Fruit fly (Drosophila melanogaster) whole organism, embryonic: ENCODE measurements around the gene Rbcn-3B.

ENCODE experiments used
- Bgb ChIP-seq: fragments of 200-800 bp; sonication (Bioruptor generic); IDR thresholded peaks from 2 replicates; pipeline ENCODE4 v1.3.6; 2022; ENCODE audit warnings: missing biosample characterization, missing genetic modification characterization; ENCODE audit not compliant: partially characterized antibody
- CG13287 ChIP-seq: fragments of 200-800 bp; sonication (Bioruptor generic); IDR thresholded peaks from 2 replicates; pipeline ENCODE4 v1.3.6; 2022; ENCODE audit warnings: missing biosample characterization, missing genetic modification characterization; ENCODE audit not compliant: partially characterized antibody
- CG14667 ChIP-seq: fragments of 200-800 bp; sonication (Bioruptor generic); IDR thresholded peaks from 2 replicates; pipeline ENCODE4 v1.3.6; 2022; ENCODE audit warnings: missing biosample characterization, missing genetic modification characterization
- CG15696 ChIP-seq: fragments of 200-800 bp; sonication (Bioruptor generic); optimal IDR thresholded peaks from 2 replicates; lab custom pipeline; 2019; ENCODE audit warnings: missing biosample characterization, mild to moderate bottlenecking, missing genetic modification characterization, moderate library complexity
- CG16779 ChIP-seq: fragments of 200-800 bp; sonication (Bioruptor generic); IDR thresholded peaks from 2 replicates; pipeline ENCODE4 v1.3.6; 2022; ENCODE audit warnings: missing biosample characterization, missing genetic modification characterization
- CG17612 ChIP-seq: fragments of 200-800 bp; sonication (Bioruptor generic); IDR thresholded peaks from 2 replicates; pipeline ENCODE4 v1.3.6; 2022; ENCODE audit warnings: missing biosample characterization, missing genetic modification characterization
- CG1832 ChIP-seq: fragments of 200-800 bp; sonication (Bioruptor generic); optimal IDR thresholded peaks from 2 replicates; lab custom pipeline; 2017; ENCODE audit warnings: missing biosample characterization, mild to moderate bottlenecking, missing genetic modification characterization, inconsistent platforms
- CG2120 ChIP-seq: fragments of 200-800 bp; sonication (Bioruptor generic); optimal IDR thresholded peaks from 3 replicates; lab custom pipeline; 2016; ENCODE audit warnings: missing biosample characterization, missing genetic modification characterization
- CG2202 ChIP-seq: fragments of 200-800 bp; sonication (Bioruptor generic); optimal IDR thresholded peaks from 2 replicates; lab custom pipeline; 2018; ENCODE audit warnings: missing biosample characterization, mild to moderate bottlenecking, missing genetic modification characterization
- CG32532 ChIP-seq: fragments of 200-800 bp; sonication (Bioruptor generic); IDR thresholded peaks from 2 replicates; pipeline ENCODE4 v1.3.6; 2022; ENCODE audit warnings: missing biosample characterization, missing genetic modification characterization
- CG3847 ChIP-seq: fragments of 200-800 bp; sonication (Bioruptor generic); IDR thresholded peaks from 2 replicates; pipeline ENCODE4 v1.3.6; 2022; ENCODE audit warnings: missing biosample characterization, missing genetic modification characterization
- CG4328 ChIP-seq: fragments of 200-800 bp; sonication (Bioruptor generic); optimal IDR thresholded peaks from 3 replicates; lab custom pipeline; 2017; ENCODE audit warnings: missing biosample characterization, missing genetic modification reagents, missing genetic modification characterization
- CG8478 ChIP-seq: fragments of >200 bp; optimal IDR thresholded peaks from 2 replicates; lab custom pipeline; 2018
- CHES-1-like ChIP-seq: fragments of 200-800 bp; sonication (Bioruptor generic); optimal IDR thresholded peaks from 2 replicates; lab custom pipeline; 2016; ENCODE audit warnings: missing biosample characterization, missing genetic modification characterization
- CrebB ChIP-seq: fragments of 200-800 bp; sonication (Bioruptor generic); optimal IDR thresholded peaks from 3 replicates; lab custom pipeline; 2018; ENCODE audit warnings: missing biosample characterization, mild to moderate bottlenecking, missing genetic modification characterization
- D ChIP-seq, 2 experiments: fragments of 200-800 bp in 1 of 2; fragments of >200 bp in 1 of 2; sonication (Bioruptor generic) in 1 of 2; optimal IDR thresholded peaks; 2 replicates in 1 of 2; 3 replicates in 1 of 2; lab custom pipeline; 2017; ENCODE audit warnings: mild to moderate bottlenecking in 1 of 2, missing biosample characterization in 1 of 2, missing genetic modification characterization in 1 of 2, missing genetic modification reagents in 1 of 2
- ERR ChIP-seq: fragments of 200-800 bp; sonication (Bioruptor generic); optimal IDR thresholded peaks from 2 replicates; lab custom pipeline; 2016; ENCODE audit warnings: missing biosample characterization, missing genetic modification characterization
- Jarid2 ChIP-seq: fragments of 200-800 bp; sonication (Bioruptor generic); optimal IDR thresholded peaks from 3 replicates; lab custom pipeline; 2017; ENCODE audit warnings: mild to moderate bottlenecking, missing biosample characterization, missing genetic modification reagents, missing genetic modification characterization
- Max ChIP-seq: fragments of 200-800 bp; sonication (Bioruptor generic); optimal IDR thresholded peaks from 2 replicates; lab custom pipeline; 2016; ENCODE audit warnings: missing biosample characterization, mild to moderate bottlenecking, missing genetic modification characterization
- Neu2 ChIP-seq: fragments of 200-800 bp; sonication (Bioruptor generic); optimal IDR thresholded peaks from 3 replicates; lab custom pipeline; 2016; ENCODE audit warnings: missing biosample characterization, missing genetic modification characterization, borderline replicate concordance
- Nf-YB ChIP-seq: fragments of 200-800 bp; sonication (Bioruptor generic); optimal IDR thresholded peaks from 3 replicates; lab custom pipeline; 2019; ENCODE audit warnings: missing biosample characterization, mild to moderate bottlenecking, missing genetic modification characterization, moderate library complexity
- Stat92E ChIP-seq, 3 experiments: fragments of >200 bp in 2 of 3; fragments of 200-800 bp in 1 of 3; sonication (Bioruptor generic) in 1 of 3; optimal IDR thresholded peaks; 2 replicates each; lab custom pipeline; 2017 to 2019; ENCODE audit warnings: missing biosample characterization in 3 of 3, missing genetic modification characterization in 3 of 3, mild to moderate bottlenecking in 1 of 3, moderate library complexity in 1 of 3
- Trl ChIP-seq, 3 experiments: fragments of >200 bp in 2 of 3; fragments of 200-800 bp in 1 of 3; sonication (Bioruptor generic) in 1 of 3; optimal IDR thresholded peaks; 2 replicates in 1 of 3; 3 replicates in 2 of 3; lab custom pipeline; 2016 to 2017; ENCODE audit warnings: missing biosample characterization in 1 of 3, missing genetic modification characterization in 1 of 3
- Vsx1 ChIP-seq: fragments of 200-800 bp; sonication (Bioruptor generic); optimal IDR thresholded peaks from 2 replicates; lab custom pipeline; 2017; ENCODE audit warnings: missing biosample characterization, mild to moderate bottlenecking, missing genetic modification characterization, missing genetic modification reagents
- YL-1 ChIP-seq: fragments of 200-800 bp; sonication (Bioruptor generic); optimal IDR thresholded peaks from 3 replicates; lab custom pipeline; 2017; ENCODE audit warnings: missing biosample characterization, mild to moderate bottlenecking, missing genetic modification characterization
- ac ChIP-seq: fragments of 200-800 bp; sonication (Bioruptor generic); optimal IDR thresholded peaks from 3 replicates; lab custom pipeline; 2017; ENCODE audit warnings: missing biosample characterization, mild to moderate bottlenecking, missing genetic modification characterization
- amos ChIP-seq: fragments of 200-800 bp; sonication (Bioruptor generic); IDR thresholded peaks from 2 replicates; pipeline ENCODE4 v1.3.6; 2022; ENCODE audit warnings: missing biosample characterization, missing genetic modification characterization; ENCODE audit not compliant: partially characterized antibody
- ap ChIP-seq: fragments of 200-800 bp; sonication (Bioruptor generic); IDR thresholded peaks from 2 replicates; pipeline ENCODE4 v1.3.6; 2022; ENCODE audit warnings: missing biosample characterization, missing genetic modification characterization
- bsh ChIP-seq, 2 experiments: fragments of 200-800 bp; sonication (Bioruptor generic); optimal IDR thresholded peaks; 2 replicates each; lab custom pipeline; 2017 to 2018; ENCODE audit warnings: mild to moderate bottlenecking in 2 of 2, missing biosample characterization in 2 of 2, missing genetic modification characterization in 2 of 2, moderate library complexity in 1 of 2
- btn ChIP-seq: fragments of 200-800 bp; sonication (Bioruptor generic); optimal IDR thresholded peaks from 2 replicates; lab custom pipeline; 2016; ENCODE audit warnings: missing biosample characterization, missing genetic modification characterization
- cwo ChIP-seq: fragments of 200-800 bp; sonication (Bioruptor generic); optimal IDR thresholded peaks from 3 replicates; lab custom pipeline; 2017; ENCODE audit warnings: missing biosample characterization, missing genetic modification characterization, mild to moderate bottlenecking, moderate library complexity, missing genetic modification reagents
- dan ChIP-seq: fragments of 200-800 bp; sonication (Bioruptor generic); IDR thresholded peaks from 2 replicates; pipeline ENCODE4 v1.3.6; 2022; ENCODE audit warnings: missing biosample characterization, missing genetic modification characterization
- ems ChIP-seq: fragments of 200-800 bp; sonication (Bioruptor generic); optimal IDR thresholded peaks from 3 replicates; lab custom pipeline; 2016; ENCODE audit warnings: missing biosample characterization, missing genetic modification characterization
- fd3F ChIP-seq: fragments of 200-800 bp; sonication (Bioruptor generic); optimal IDR thresholded peaks from 2 replicates; lab custom pipeline; 2018; ENCODE audit warnings: missing biosample characterization, mild to moderate bottlenecking, missing genetic modification characterization, moderate library complexity
- gfzf ChIP-seq: fragments of 200-800 bp; sonication (Bioruptor generic); optimal IDR thresholded peaks from 2 replicates; lab custom pipeline; 2016; ENCODE audit warnings: missing biosample characterization, mild to moderate bottlenecking, missing genetic modification characterization, moderate library complexity
- jing ChIP-seq: fragments of 200-800 bp; sonication (Bioruptor generic); optimal IDR thresholded peaks from 2 replicates; lab custom pipeline; 2018; ENCODE audit warnings: missing biosample characterization, mild to moderate bottlenecking, missing genetic modification characterization
- ken ChIP-seq: fragments of 200-800 bp; sonication (Bioruptor generic); IDR thresholded peaks from 3 replicates; pipeline ENCODE4 v1.3.6; 2022; ENCODE audit warnings: missing biosample characterization, missing genetic modification characterization
- mam ChIP-seq: fragments of 200-800 bp; sonication (Bioruptor generic); optimal IDR thresholded peaks from 3 replicates; lab custom pipeline; 2016; ENCODE audit warnings: missing biosample characterization, missing genetic modification characterization
- odd ChIP-seq: fragments of 200-800 bp; sonication (Bioruptor generic); optimal IDR thresholded peaks from 2 replicates; lab custom pipeline; 2017; ENCODE audit warnings: missing biosample characterization, mild to moderate bottlenecking, missing genetic modification characterization
- rib ChIP-seq: fragments of 200-800 bp; sonication (Bioruptor generic); IDR thresholded peaks from 2 replicates; pipeline ENCODE4 v1.3.6; 2022; ENCODE audit warnings: missing biosample characterization, missing genetic modification characterization
- tap ChIP-seq: fragments of 200-800 bp; optimal IDR thresholded peaks from 3 replicates; lab custom pipeline; 2019; ENCODE audit warnings: missing biosample characterization, mild to moderate bottlenecking, missing genetic modification characterization, moderate library complexity
- tin ChIP-seq: fragments of 200-800 bp; sonication (Bioruptor generic); optimal IDR thresholded peaks from 3 replicates; lab custom pipeline; 2016; ENCODE audit warnings: missing biosample characterization, missing genetic modification characterization
- tio ChIP-seq: fragments of 200-800 bp; sonication (Bioruptor generic); optimal IDR thresholded peaks from 2 replicates; lab custom pipeline; 2017; ENCODE audit warnings: missing biosample characterization, missing genetic modification characterization, inconsistent platforms
- tna ChIP-seq: fragments of 200-800 bp; sonication (Bioruptor generic); IDR thresholded peaks from 2 replicates; pipeline ENCODE4 v1.3.6; 2022; ENCODE audit warnings: missing biosample characterization, missing genetic modification characterization; ENCODE audit not compliant: partially characterized antibody
- vfl ChIP-seq: fragments of 200-800 bp; sonication (Bioruptor generic); optimal IDR thresholded peaks from 2 replicates; lab custom pipeline; 2016; ENCODE audit warnings: missing biosample characterization, missing genetic modification characterization
- yki ChIP-seq: fragments of >200 bp; optimal IDR thresholded peaks from 3 replicates; lab custom pipeline; 2018
- zf30C ChIP-seq: fragments of 200-800 bp; sonication (Bioruptor generic); optimal IDR thresholded peaks from 3 replicates; lab custom pipeline; 2018; ENCODE audit warnings: missing biosample characterization, mild to moderate bottlenecking, missing genetic modification characterization
- zfh2 ChIP-seq: fragments of 200-800 bp; sonication (Bioruptor generic); optimal IDR thresholded peaks from 2 replicates; lab custom pipeline; 2016; ENCODE audit warnings: missing biosample characterization, missing genetic modification characterization

Gene Rbcn-3B

dm6 chrX:1944245-1945114 is 35.8 kb downstream of the Rbcn-3B start (continued):
- TF ChIP-seq ken (GFP tag; lab: Robert Waterston, UW) (peak; percentile 74), ap (GFP tag; lab: Robert Waterston, UW) (peak; percentile 48), CG17612 (GFP tag; lab: Robert Waterston, UW) (no peak), yki (lab: Kevin White, UChicago) (no peak), CrebB (tag; lab: Kevin White, UChicago) (no peak), CG15696 (no peak), cwo (GFP tag; lab: Kevin White, UChicago) (no peak), CG14667 (GFP tag; lab: Robert Waterston, UW) (peak; percentile 49), zfh2 (GFP tag; lab: Kevin White, UChicago) (peak; percentile 58), Nf-YB (GFP tag; lab: Kevin White, UChicago) (no peak), dan (GFP tag; lab: Robert Waterston, UW) (0 out of 2 replicates have a peak, but pooled peaks have one; percentile 7), Stat92E (GFP tag; optimal IDR thresholded peaks at IDR 0.05; lab: Kevin White, UChicago) (no peak), Trl (optimal IDR thresholded peaks at IDR 0.05; lab: Kevin White, UChicago) (no peak), Trl (GFP tag; optimal IDR thresholded peaks at IDR 0.05; lab: Kevin White, UChicago) (peak; percentile 18), Max (GFP tag; lab: Kevin White, UChicago) (no peak), tap (tag; lab: Kevin White, UChicago) (no peak), ac (GFP tag; lab: Kevin White, UChicago) (no peak), CG1832 (GFP tag; lab: Kevin White, UChicago) (no peak), mam (GFP tag; lab: Kevin White, UChicago) (peak; percentile 55), vfl (GFP tag; lab: Kevin White, UChicago) (peak; percentile 24), Neu2 (GFP tag; lab: Kevin White, UChicago) (no peak), ems (GFP tag; lab: Kevin White, UChicago) (peak; percentile 30), bsh (GFP tag; optimal IDR thresholded peaks at IDR 0.05; lab: Kevin White, UChicago) (peak in 1 of 2 experiments; percentile 87), Vsx1 (GFP tag; lab: Kevin White, UChicago) (no peak), YL-1 (GFP tag; lab: Kevin White, UChicago) (no peak), Jarid2 (no peak), tin (GFP tag; lab: Kevin White, UChicago) (peak; percentile 26), amos (no peak), CG4328 (GFP tag; lab: Kevin White, UChicago) (no peak), odd (GFP tag; lab: Kevin White, UChicago) (no peak), tna (GFP tag; lab: Robert Waterston, UW) (no peak), CG2202 (peak; percentile 45), CG8478 (lab: Kevin White, UChicago) (no peak), fd3F (GFP tag; lab: Kevin White, UChicago) (no peak), rib (GFP tag; lab: Robert Waterston, UW) (no peak), zf30C (GFP tag; lab: Kevin White, UChicago) (no peak), CHES-1-like (GFP tag; lab: Kevin White, UChicago) (no peak), CG16779 (GFP tag; lab: Robert Waterston, UW) (no peak), CG3847 (GFP tag; lab: Robert Waterston, UW) (peak; percentile 39; the same call in 1 of the 2 replicates), ERR (peak; percentile 10), btn (GFP tag; lab: Kevin White, UChicago) (no peak), CG32532 (GFP tag; lab: Robert Waterston, UW) (peak; percentile 64), D (optimal IDR thresholded peaks at IDR 0.05; lab: Kevin White, UChicago) (no peak), D (GFP tag; optimal IDR thresholded peaks at IDR 0.05; lab: Kevin White, UChicago) (no peak), CG13287 (no peak), CG2120 (GFP tag; lab: Kevin White, UChicago) (peak; percentile 41), gfzf (GFP tag; lab: Kevin White, UChicago) (no peak), jing (GFP tag; lab: Kevin White, UChicago) (peak; percentile 9), tio (GFP tag; lab: Kevin White, UChicago) (no peak), Bgb (GFP tag; lab: Robert Waterston, UW) (no peak)
